Worm (Caenorhabditis elegans) whole organism, young adult: ENCODE data around the gene lipl-6.

Experiments
- cebp-1 ChIP-seq, 2 experiments: fragments of 200-800 bp in 1 of 2; sonication (Bioruptor generic) in 1 of 2; sonication (generic microtip) in 1 of 2; IDR thresholded peaks in 1 of 2; optimal IDR thresholded peaks in 1 of 2; 2 replicates each; pipeline versions ENCODE4 v1.3.6 to Lab custom; 2017 to 2022; ENCODE audit warnings: missing compliant biosample characterization in 2 of 2, missing genetic modification characterization in 2 of 2, mild to moderate bottlenecking in 1 of 2, missing genetic modification reagents in 1 of 2, moderate library complexity in 1 of 2
- ekl-4 ChIP-seq: fragments of 200-800 bp; sonication (Bioruptor generic); IDR thresholded peaks from 2 replicates; pipeline ENCODE4 v1.3.6; 2022; ENCODE audit warnings: missing genetic modification reagents, missing genetic modification characterization, missing compliant biosample characterization
- hmg-1.2 ChIP-seq: fragments of 200-800 bp; sonication (Bioruptor generic); IDR thresholded peaks from 2 replicates; pipeline ENCODE4 v1.3.6; 2022; ENCODE audit warnings: missing genetic modification reagents, missing genetic modification characterization, missing compliant biosample characterization
- lin-54 ChIP-seq: fragments of 200-800 bp; sonication (Bioruptor generic); optimal IDR thresholded peaks from 2 replicates; lab custom pipeline; 2018; ENCODE audit warnings: mild to moderate bottlenecking, missing genetic modification characterization, missing compliant biosample characterization
- snpc-1.3 ChIP-seq: sonication (generic microtip); optimal IDR thresholded peaks from 2 replicates; lab custom pipeline; 2017; ENCODE audit warnings: missing genetic modification characterization, mild to moderate bottlenecking, missing compliant biosample characterization, antibody characterized with exemption, moderate library complexity, missing genotype, missing genetic modification reagents; ENCODE audit not compliant: insufficient read depth
- snpc-3.4 ChIP-seq: sonication (generic microtip); optimal IDR thresholded peaks from 2 replicates; lab custom pipeline; 2017; ENCODE audit warnings: missing genetic modification characterization, mild to moderate bottlenecking, missing compliant biosample characterization, antibody characterized with exemption, moderate library complexity, missing genotype, missing genetic modification reagents
- unc-62 ChIP-seq: fragments of 150-350 bp; optimal IDR thresholded peaks from 2 replicates; lab custom pipeline; 2014; ENCODE audit warnings: missing biosample characterization, missing genetic modification reagents, missing genetic modification characterization
- ztf-6 ChIP-seq: fragments of 200-800 bp; sonication (Bioruptor generic); IDR thresholded peaks from 2 replicates; pipeline ENCODE4 v1.3.6; 2022; ENCODE audit warnings: missing genetic modification reagents, missing genetic modification characterization, missing compliant biosample characterization

DNA sequence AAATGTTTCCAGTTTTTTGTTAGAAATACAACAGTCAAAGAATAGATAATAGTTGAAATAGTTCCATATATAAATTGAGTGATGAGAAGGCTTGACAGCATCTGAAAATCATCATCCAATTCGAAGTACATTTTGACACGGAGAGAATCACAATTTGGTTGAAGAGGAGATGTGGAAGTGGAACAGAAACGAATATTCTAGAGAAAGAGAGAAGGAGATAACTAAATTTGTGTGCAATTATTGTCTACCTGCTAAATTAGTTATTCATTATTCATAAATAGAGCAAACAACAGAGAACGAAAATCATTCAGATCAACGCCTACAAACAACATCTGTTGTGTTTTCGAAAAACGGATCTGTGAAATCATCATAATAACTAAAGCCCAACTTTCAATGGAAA lies 19.7 kb upstream of the lipl-6 start, which contains the start of gene srg-31:
- no peak for TF ChIP-seq snpc-3.4 (tag; lab: Kevin White, UChicago)
- TF ChIP-seq ekl-4 (GFP tag; lab: Robert Waterston, UW): no peak
- no peak for TF ChIP-seq unc-62 (GFP tag; lab: Kevin White, UChicago)
- no peak for TF ChIP-seq cebp-1 (GFP tag; IDR thresholded peaks at IDR 0.05; lab: Robert Waterston, UW)
- no peak for TF ChIP-seq cebp-1 (tag; optimal IDR thresholded peaks at IDR 0.05; lab: Kevin White, UChicago)
- no peak for TF ChIP-seq snpc-1.3 (tag; lab: Kevin White, UChicago)
- TF ChIP-seq lin-54 (GFP tag; lab: Kevin White, UChicago): no peak
- TF ChIP-seq ztf-6 (GFP tag; lab: Robert Waterston, UW): no peak
- TF ChIP-seq hmg-1.2 (GFP tag; lab: Robert Waterston, UW): no peak
